Worm (Caenorhabditis elegans) whole organism, L4 larva: ENCODE results near the gene nhr-277.

Experiments used
- F26F4.8 ChIP-seq: fragments of 200-800 bp; sonication (Bioruptor generic); conservative IDR thresholded peaks from 2 replicates; pipeline ENCODE4 v1.3.6; 2022; ENCODE audit warnings: missing genetic modification characterization, missing compliant biosample characterization
- F49E8.2 ChIP-seq: sonication (generic microtip); optimal IDR thresholded peaks from 2 replicates; lab custom pipeline; 2016; ENCODE audit warnings: missing compliant biosample characterization, mild to moderate bottlenecking, missing genetic modification characterization, borderline replicate concordance
- T26A8.4 ChIP-seq: fragments of 200-800 bp; sonication (Bioruptor generic); IDR thresholded peaks from 2 replicates; pipeline ENCODE4 v1.3.6; 2022; ENCODE audit warnings: missing genetic modification characterization, missing compliant biosample characterization
- Y5F2A.4 ChIP-seq: fragments of 200-800 bp; sonication (Bioruptor generic); optimal IDR thresholded peaks from 2 replicates; lab custom pipeline; 2018; ENCODE audit warnings: mild to moderate bottlenecking, missing genetic modification characterization, missing compliant biosample characterization
- Y75B8A.6 ChIP-seq: fragments of 200-800 bp; sonication (Bioruptor generic); IDR thresholded peaks from 2 replicates; pipeline ENCODE4 v1.3.6; 2022; ENCODE audit warnings: missing genetic modification reagents, missing genetic modification characterization, missing compliant biosample characterization
- ZK546.5 ChIP-seq, 2 experiments: sonication (generic microtip); optimal IDR thresholded peaks; 2 replicates each; lab custom pipeline; 2017; ENCODE audit warnings: missing biosample characterization in 2 of 2, missing genetic modification characterization in 2 of 2
- aha-1 ChIP-seq: fragments of 150-350 bp; peaks from one replicate; lab custom pipeline; 2014; ENCODE audit warnings: missing biosample characterization, missing genetic modification characterization
- ama-1 ChIP-seq: fragments of 150-350 bp; optimal IDR thresholded peaks from 2 replicates; lab custom pipeline; 2014; ENCODE audit warnings: inconsistent platforms, mixed read lengths
- ceh-20 ChIP-seq: fragments of 200-800 bp; sonication (Bioruptor generic); IDR thresholded peaks from 2 replicates; pipeline ENCODE4 v1.3.6; 2022; ENCODE audit warnings: missing genetic modification reagents, missing genetic modification characterization, missing compliant biosample characterization
- ceh-32 ChIP-seq: sonication (generic microtip); optimal IDR thresholded peaks from 2 replicates; lab custom pipeline; 2016; ENCODE audit warnings: mild to moderate bottlenecking, missing genetic modification characterization, missing compliant biosample characterization; ENCODE audit not compliant: poor library complexity
- ceh-62 ChIP-seq: sonication (generic microtip); optimal IDR thresholded peaks from 2 replicates; lab custom pipeline; 2017; ENCODE audit warnings: missing biosample characterization, missing genetic modification characterization
- ces-1 ChIP-seq: fragments of 150-350 bp; sonication (generic microtip); optimal IDR thresholded peaks from 4 replicates; lab custom pipeline; 2014; ENCODE audit warnings: missing biosample characterization, missing genetic modification reagents, missing genetic modification characterization
- daf-12 ChIP-seq: fragments of 150-350 bp; optimal IDR thresholded peaks from 2 replicates; lab custom pipeline; 2014; ENCODE audit warnings: missing biosample characterization, missing genetic modification reagents, missing genetic modification characterization
- daf-16 ChIP-seq, 3 experiments: sonication (generic microtip); optimal IDR thresholded peaks; 2 replicates each; lab custom pipeline; 2016 to 2017; ENCODE audit warnings: missing genetic modification characterization in 3 of 3, missing genetic modification reagents in 3 of 3, mild to moderate bottlenecking in 2 of 3, missing compliant biosample characterization in 2 of 3, missing biosample characterization in 1 of 3, moderate library complexity in 1 of 3
- daf-8 ChIP-seq: fragments of 200-800 bp; sonication (Bioruptor generic); IDR thresholded peaks from 2 replicates; pipeline ENCODE4 v1.3.6; 2022; ENCODE audit warnings: missing genetic modification characterization, missing compliant biosample characterization
- dpl-1 ChIP-seq: fragments of 150-350 bp; optimal IDR thresholded peaks from 2 replicates; lab custom pipeline; 2014; ENCODE audit warnings: missing biosample characterization, missing genetic modification reagents, missing genetic modification characterization
- duxl-1 ChIP-seq: sonication (generic microtip); optimal IDR thresholded peaks from 2 replicates; lab custom pipeline; 2016; ENCODE audit warnings: mild to moderate bottlenecking, missing genetic modification characterization, moderate library complexity, missing compliant biosample characterization; ENCODE audit not compliant: poor library complexity
- dve-1 ChIP-seq: sonication (generic microtip); optimal IDR thresholded peaks from 2 replicates; lab custom pipeline; 2017; ENCODE audit warnings: antibody characterized with exemption, mild to moderate bottlenecking, missing genetic modification characterization, missing compliant biosample characterization; ENCODE audit not compliant: insufficient read depth
- fkh-10 ChIP-seq: fragments of 150-350 bp; optimal IDR thresholded peaks from 2 replicates; lab custom pipeline; 2014; ENCODE audit warnings: missing biosample characterization, missing genetic modification reagents, missing genetic modification characterization
- fos-1 ChIP-seq: fragments of 150-350 bp; optimal IDR thresholded peaks from 2 replicates; lab custom pipeline; 2014; ENCODE audit warnings: missing biosample characterization, missing genetic modification characterization
- gei-8 ChIP-seq: fragments of 200-800 bp; sonication (Bioruptor generic); optimal IDR thresholded peaks from 2 replicates; lab custom pipeline; 2018; ENCODE audit warnings: mild to moderate bottlenecking, missing genetic modification characterization, missing compliant biosample characterization
- hlh-11 ChIP-seq: fragments of 200-800 bp; sonication (Bioruptor generic); optimal IDR thresholded peaks from 2 replicates; lab custom pipeline; 2018; ENCODE audit warnings: mild to moderate bottlenecking, missing genetic modification characterization, missing compliant biosample characterization
- hlh-30 ChIP-seq: sonication (generic microtip); optimal IDR thresholded peaks from 2 replicates; lab custom pipeline; 2017; ENCODE audit warnings: antibody characterized with exemption, mild to moderate bottlenecking, missing genetic modification characterization, missing compliant biosample characterization; ENCODE audit not compliant: insufficient read depth
- hmg-1.1 ChIP-seq: fragments of 200-800 bp; sonication (Bioruptor generic); IDR thresholded peaks from 2 replicates; pipeline ENCODE4 v1.3.6; 2022; ENCODE audit warnings: missing genetic modification reagents, missing genetic modification characterization, missing compliant biosample characterization
- lim-7 ChIP-seq: fragments of 200-800 bp; sonication (Bioruptor generic); IDR thresholded peaks from 2 replicates; pipeline ENCODE4 v1.3.6; 2022; ENCODE audit warnings: missing genetic modification characterization, missing compliant biosample characterization
- lin-39 ChIP-seq: fragments of 150-350 bp; optimal IDR thresholded peaks from 2 replicates; lab custom pipeline; 2014; ENCODE audit warnings: missing biosample characterization, missing genetic modification reagents, missing genetic modification characterization
- madf-9 ChIP-seq: fragments of 200-800 bp; sonication (Bioruptor generic); conservative IDR thresholded peaks from 2 replicates; pipeline ENCODE4 v1.3.6; 2022; ENCODE audit warnings: missing genetic modification reagents, missing genetic modification characterization, missing compliant biosample characterization
- mdt-29 ChIP-seq: fragments of 200-800 bp; sonication (Bioruptor generic); IDR thresholded peaks from 2 replicates; pipeline ENCODE4 v1.3.6; 2022; ENCODE audit warnings: missing genetic modification reagents, missing genetic modification characterization, missing compliant biosample characterization
- mep-1 ChIP-seq: fragments of 150-350 bp; sonication (generic microtip); optimal IDR thresholded peaks from 3 replicates; lab custom pipeline; 2014; ENCODE audit warnings: missing biosample characterization, missing genetic modification characterization
- mes-2 ChIP-seq: sonication (generic microtip); optimal IDR thresholded peaks from 2 replicates; lab custom pipeline; 2016; ENCODE audit warnings: missing genotype, mild to moderate bottlenecking, missing genetic modification characterization, missing compliant biosample characterization; ENCODE audit not compliant: poor library complexity, severe bottlenecking
- mxl-3 ChIP-seq: fragments of 200-800 bp; sonication (Bioruptor generic); optimal IDR thresholded peaks from 2 replicates; lab custom pipeline; 2018; ENCODE audit warnings: mild to moderate bottlenecking, missing genetic modification characterization, missing compliant biosample characterization
- nhr-102 ChIP-seq: sonication (generic microtip); optimal IDR thresholded peaks from 2 replicates; lab custom pipeline; 2016; ENCODE audit warnings: mild to moderate bottlenecking, missing genetic modification characterization, moderate library complexity, missing compliant biosample characterization
- nhr-111 ChIP-seq: fragments of 200-800 bp; sonication (Bioruptor generic); optimal IDR thresholded peaks from 2 replicates; lab custom pipeline; 2018; ENCODE audit warnings: mild to moderate bottlenecking, missing genetic modification characterization, missing compliant biosample characterization
- nhr-237 ChIP-seq: sonication (generic microtip); optimal IDR thresholded peaks from 2 replicates; lab custom pipeline; 2017; ENCODE audit warnings: missing biosample characterization, missing genetic modification characterization
- nhr-28 ChIP-seq: fragments of 150-350 bp; optimal IDR thresholded peaks from 2 replicates; lab custom pipeline; 2014; ENCODE audit warnings: missing biosample characterization, missing genetic modification characterization
- nhr-42 ChIP-seq: fragments of 200-800 bp; sonication (Bioruptor generic); IDR thresholded peaks from 2 replicates; pipeline ENCODE4 v1.3.6; 2022; ENCODE audit warnings: missing genetic modification characterization, missing compliant biosample characterization
- nhr-48 ChIP-seq: sonication (generic microtip); optimal IDR thresholded peaks from 2 replicates; lab custom pipeline; 2016; ENCODE audit warnings: mild to moderate bottlenecking, missing genetic modification characterization, missing compliant biosample characterization
- nhr-77 ChIP-seq: fragments of 150-350 bp; optimal IDR thresholded peaks from 2 replicates; lab custom pipeline; 2014; ENCODE audit warnings: missing biosample characterization, missing genetic modification characterization
- pha-4 ChIP-seq, 2 experiments: fragments of 150-350 bp in 1 of 2; fragments of 200-800 bp in 1 of 2; sonication (Bioruptor generic) in 1 of 2; IDR thresholded peaks in 1 of 2; optimal IDR thresholded peaks in 1 of 2; 2 replicates each; pipeline versions ENCODE4 v1.3.6 to Lab custom; 2014 to 2022; ENCODE audit warnings: missing genetic modification characterization in 2 of 2, missing genetic modification reagents in 2 of 2, missing biosample characterization in 1 of 2, missing compliant biosample characterization in 1 of 2
- sdz-12 ChIP-seq: fragments of 200-800 bp; sonication (Bioruptor generic); optimal IDR thresholded peaks from 2 replicates; lab custom pipeline; 2018; ENCODE audit warnings: mild to moderate bottlenecking, missing genetic modification characterization, missing compliant biosample characterization
- snpc-1.2 ChIP-seq: fragments of 200-800 bp; sonication (Bioruptor generic); IDR thresholded peaks from 2 replicates; pipeline ENCODE4 v1.3.6; 2022; ENCODE audit warnings: missing genetic modification reagents, missing genetic modification characterization, missing compliant biosample characterization
- zfp-2 ChIP-seq: sonication (generic microtip); optimal IDR thresholded peaks from 2 replicates; lab custom pipeline; 2016; ENCODE audit warnings: mild to moderate bottlenecking, missing genetic modification characterization, missing compliant biosample characterization
- zip-11 ChIP-seq: fragments of 200-800 bp; sonication (Bioruptor generic); IDR thresholded peaks from 2 replicates; pipeline ENCODE4 v1.3.6; 2022; ENCODE audit warnings: missing genetic modification characterization, missing compliant biosample characterization
- zip-2 ChIP-seq: fragments of 150-350 bp; optimal IDR thresholded peaks from 2 replicates; lab custom pipeline; 2014; ENCODE audit warnings: missing biosample characterization, missing genetic modification characterization
- ztf-7 ChIP-seq: fragments of 150-350 bp; optimal IDR thresholded peaks from 2 replicates; lab custom pipeline; 2014; ENCODE audit warnings: missing biosample characterization, missing genetic modification characterization

nhr-277 gene

ce11 chrIV:2772209-2772851 is 29.5 kb downstream of the nhr-277 start (continued):
- TF ChIP-seq zip-11 (GFP tag; lab: Robert Waterston, UW) = no peak
- no peak for TF ChIP-seq mes-2 (tag; lab: Kevin White, UChicago)
- no peak for TF ChIP-seq sdz-12 (GFP tag; lab: Kevin White, UChicago)
- peak; percentile 1 for TF ChIP-seq mxl-3 (GFP tag; lab: Kevin White, UChicago)
- TF ChIP-seq duxl-1 (tag; lab: Kevin White, UChicago) = no peak
- no peak for TF ChIP-seq ces-1 (GFP tag; lab: Kevin White, UChicago)
- TF ChIP-seq nhr-42 (GFP tag; lab: Robert Waterston, UW) = no peak
- peak; percentile 50 for TF ChIP-seq ama-1
- TF ChIP-seq gei-8 (GFP tag; lab: Kevin White, UChicago) = peak; percentile 40
- no peak for TF ChIP-seq fos-1 (tag; lab: Kevin White, UChicago)
- no peak for TF ChIP-seq ceh-32 (tag; lab: Kevin White, UChicago)
- no peak for TF ChIP-seq F26F4.8
- peak; percentile 21 for TF ChIP-seq dpl-1 (GFP tag; lab: Kevin White, UChicago)
- no peak for TF ChIP-seq F49E8.2
- no peak for TF ChIP-seq fkh-10
- no peak for TF ChIP-seq nhr-237 (tag; lab: Kevin White, UChicago)
- TF ChIP-seq mdt-29 (GFP tag; lab: Robert Waterston, UW) = no peak
- TF ChIP-seq nhr-102 (tag; lab: Kevin White, UChicago) = no peak
- TF ChIP-seq zip-2 (tag; lab: Kevin White, UChicago) = no peak
- TF ChIP-seq ztf-7 (tag; lab: Kevin White, UChicago) = no peak
- TF ChIP-seq lin-39 = no peak
- peak; percentile 44 for TF ChIP-seq nhr-111 (GFP tag; lab: Kevin White, UChicago)
- no peak for TF ChIP-seq madf-9 (GFP tag; lab: Robert Waterston, UW)

- TF ChIP-seq hlh-30 (tag; lab: Kevin White, UChicago) (peak; percentile 88), mep-1 (tag; lab: Kevin White, UChicago) (peak; percentile 29), aha-1 (tag; lab: Kevin White, UChicago) (peak; percentile 36), hlh-11 (peak; percentile 48), pha-4 (GFP tag; IDR thresholded peaks at IDR 0.05; lab: Robert Waterston, UW) (no peak), pha-4 (tag; optimal IDR thresholded peaks at IDR 0.05; lab: Kevin White, UChicago) (peak; percentile 28), nhr-28 (tag; lab: Kevin White, UChicago) (peak; percentile 33), daf-16 (GFP tag; optimal IDR thresholded peaks at IDR 0.05; lab: Kevin White, UChicago) (peak in 1 of 2 experiments; percentile 43), daf-16 (tag; optimal IDR thresholded peaks at IDR 0.05; lab: Kevin White, UChicago) (no peak), nhr-77 (tag; lab: Kevin White, UChicago) (no peak), dve-1 (peak; percentile 32), Y5F2A.4 (no peak), ceh-62 (tag; lab: Kevin White, UChicago) (no peak)
- TF ChIP-seq, all 104 proteins: peak for 8
Observed at ce11 chrIV:2773382-2773979, 30.7 kb downstream of the nhr-277 start.

ce11 chrIV:2774500-2774899 is 31.7 kb downstream of the nhr-277 start:
- no peak for TF ChIP-seq lim-7 (GFP tag; lab: Robert Waterston, UW)
- TF ChIP-seq daf-8 (GFP tag; lab: Robert Waterston, UW) = no peak
- no peak for TF ChIP-seq daf-12
- TF ChIP-seq ceh-20 (GFP tag; lab: Robert Waterston, UW) = peak; percentile 69; the same call in 1 of the 2 replicates
- TF ChIP-seq nhr-42 (GFP tag; lab: Robert Waterston, UW) = 0 out of 2 replicates have a peak, but pooled peaks have one; percentile 58
- no peak for TF ChIP-seq snpc-1.2 (GFP tag; lab: Robert Waterston, UW)
- TF ChIP-seq zfp-2 = no peak
- TF ChIP-seq T26A8.4 (GFP tag; lab: Robert Waterston, UW) = peak; percentile 64
- 0 out of 2 replicates have a peak, but pooled peaks have one; percentile 26 for TF ChIP-seq Y75B8A.6 (GFP tag; lab: Robert Waterston, UW)
- no peak for TF ChIP-seq nhr-48 (tag; lab: Kevin White, UChicago)
- 0 out of 2 replicates have a peak, but pooled peaks have one; percentile 48 for TF ChIP-seq mdt-29 (GFP tag; lab: Robert Waterston, UW)
- peak; percentile 82 for TF ChIP-seq hmg-1.1 (GFP tag; lab: Robert Waterston, UW)
- no peak for TF ChIP-seq ZK546.5 (tag; optimal IDR thresholded peaks at IDR 0.05; lab: Kevin White, UChicago)
- no peak for TF ChIP-seq duxl-1 (tag; lab: Kevin White, UChicago)
- peak in 1 of 2 experiments; percentile 20 for TF ChIP-seq daf-16 (GFP tag; optimal IDR thresholded peaks at IDR 0.05; lab: Kevin White, UChicago)
- TF ChIP-seq daf-16 (tag; optimal IDR thresholded peaks at IDR 0.05; lab: Kevin White, UChicago) = peak; percentile 88
- TF ChIP-seq dpl-1 (GFP tag; lab: Kevin White, UChicago) = peak; percentile 28
- TF ChIP-seq madf-9 (GFP tag; lab: Robert Waterston, UW) = 0 out of 2 replicates have a peak, but pooled peaks have one; percentile 10
